Fruit fly (Drosophila melanogaster) whole organism, wandering third instar larva: Measurements from ENCODE around the gene ect.

Experiments
- Abd-B ChIP-seq: fragments of >200 bp; optimal IDR thresholded peaks from 2 replicates; lab custom pipeline; 2017; ENCODE audit warnings: missing biosample characterization, missing genetic modification characterization
- CG32264 ChIP-seq: fragments of 200-800 bp; sonication (Bioruptor generic); optimal IDR thresholded peaks from 2 replicates; lab custom pipeline; 2016; ENCODE audit warnings: missing biosample characterization, missing genetic modification characterization
- CG9705 ChIP-seq: fragments of 200-800 bp; sonication (Bioruptor generic); optimal IDR thresholded peaks from 2 replicates; lab custom pipeline; 2018; ENCODE audit warnings: missing biosample characterization, mild to moderate bottlenecking, missing genetic modification characterization
- CrebA ChIP-seq: fragments of 200-800 bp; sonication (Bioruptor generic); optimal IDR thresholded peaks from 2 replicates; lab custom pipeline; 2016; ENCODE audit warnings: missing biosample characterization, mild to moderate bottlenecking, missing genetic modification characterization, borderline replicate concordance
- Dfd ChIP-seq: fragments of >200 bp; optimal IDR thresholded peaks from 2 replicates; lab custom pipeline; 2017; ENCODE audit warnings: missing biosample characterization, missing genetic modification characterization
- Dif ChIP-seq: fragments of 200-275, 200-300 bp; sonication (Bioruptor generic); optimal IDR thresholded peaks from 2 replicates; lab custom pipeline; 2018; ENCODE audit warnings: missing biosample characterization, missing genetic modification characterization; ENCODE audit not compliant: partially characterized antibody
- GATAd ChIP-seq: sonication (Bioruptor generic); optimal IDR thresholded peaks from 2 replicates; lab custom pipeline; 2016; ENCODE audit warnings: missing biosample characterization, missing genetic modification characterization
- HLH106 ChIP-seq: fragments of 200-800 bp; optimal IDR thresholded peaks from 3 replicates; lab custom pipeline; 2019; ENCODE audit warnings: missing biosample characterization, mild to moderate bottlenecking, missing genetic modification characterization, moderate library complexity
- Hnf4 ChIP-seq: fragments of 200-800 bp; sonication (Bioruptor generic); optimal IDR thresholded peaks from 2 replicates; lab custom pipeline; 2016; ENCODE audit warnings: missing biosample characterization, mild to moderate bottlenecking, missing genetic modification characterization
- Hr78 ChIP-seq: fragments of >200 bp; optimal IDR thresholded peaks from 2 replicates; lab custom pipeline; 2017; ENCODE audit warnings: missing biosample characterization, missing genetic modification characterization
- Hr83 ChIP-seq: fragments of 200-300 bp; sonication (Bioruptor generic); optimal IDR thresholded peaks from 2 replicates; lab custom pipeline; 2016; ENCODE audit warnings: missing biosample characterization, mild to moderate bottlenecking, missing genetic modification characterization, moderate library complexity; ENCODE audit not compliant: poor library complexity, severe bottlenecking
- Jra ChIP-seq: sonication (Bioruptor generic); optimal IDR thresholded peaks from 2 replicates; lab custom pipeline; 2016; ENCODE audit warnings: missing biosample characterization, missing genetic modification characterization
- Mio ChIP-seq: sonication (Bioruptor generic); optimal IDR thresholded peaks from 2 replicates; lab custom pipeline; 2016; ENCODE audit warnings: missing biosample characterization, missing genetic modification characterization
- Myc ChIP-seq: fragments of >200 bp; optimal IDR thresholded peaks from 2 replicates; lab custom pipeline; 2017
- N ChIP-seq: fragments of >200 bp; optimal IDR thresholded peaks from 2 replicates; lab custom pipeline; 2018; ENCODE audit warnings: missing biosample characterization, missing external identifiers, missing genetic modification characterization
- OdsH ChIP-seq: fragments of 200-800 bp; sonication (Bioruptor generic); optimal IDR thresholded peaks from 2 replicates; lab custom pipeline; 2016; ENCODE audit warnings: missing biosample characterization, mild to moderate bottlenecking, missing genetic modification characterization
- Rel ChIP-seq, 2 experiments: fragments of 200-800 bp; sonication (Bioruptor generic) in 1 of 2; optimal IDR thresholded peaks; 2 replicates in 1 of 2; 3 replicates in 1 of 2; lab custom pipeline; 2016 to 2019; ENCODE audit warnings: mild to moderate bottlenecking in 2 of 2, missing biosample characterization in 2 of 2, missing genetic modification characterization in 2 of 2, moderate library complexity in 1 of 2
- Sp1 ChIP-seq: fragments of 200-800 bp; sonication (Bioruptor generic); optimal IDR thresholded peaks from 3 replicates; lab custom pipeline; 2019; ENCODE audit warnings: missing biosample characterization, mild to moderate bottlenecking, missing genetic modification characterization, moderate library complexity
- Vsx2 ChIP-seq: fragments of 200-300, 225-300 bp; sonication (Bioruptor generic); optimal IDR thresholded peaks from 2 replicates; lab custom pipeline; 2018; ENCODE audit warnings: missing biosample characterization, missing genetic modification characterization; ENCODE audit not compliant: partially characterized antibody
- br ChIP-seq: fragments of 200-800 bp; sonication (Bioruptor generic); optimal IDR thresholded peaks from 2 replicates; lab custom pipeline; 2016; ENCODE audit warnings: missing biosample characterization, missing genetic modification characterization
- brk ChIP-seq: fragments of 200-800 bp; sonication (Bioruptor generic); optimal IDR thresholded peaks from 2 replicates; lab custom pipeline; 2016; ENCODE audit warnings: missing biosample characterization, mild to moderate bottlenecking, missing genetic modification characterization
- dl ChIP-seq, 2 experiments: fragments of 175-275, 200-275 bp in 1 of 2; fragments of 200-275 bp in 1 of 2; sonication (Bioruptor generic); optimal IDR thresholded peaks; lab custom pipeline; 2018; ENCODE audit warnings: mild to moderate bottlenecking in 2 of 2, missing biosample characterization in 2 of 2, missing genetic modification characterization in 2 of 2, moderate library complexity in 2 of 2; ENCODE audit not compliant: partially characterized antibody in 2 of 2, insufficient read depth in 1 of 2
- dsf ChIP-seq: sonication (Bioruptor generic); optimal IDR thresholded peaks from 2 replicates; lab custom pipeline; 2016; ENCODE audit warnings: missing biosample characterization, missing genetic modification characterization, borderline replicate concordance
- ey ChIP-seq: fragments of 200-800 bp; sonication (Bioruptor generic); optimal IDR thresholded peaks from 2 replicates; lab custom pipeline; 2016; ENCODE audit warnings: missing biosample characterization, missing genetic modification characterization
- foxo ChIP-seq, 2 experiments: fragments of 200-800 bp; sonication (Bioruptor generic); optimal IDR thresholded peaks; 2 replicates in 1 of 2; 3 replicates in 1 of 2; lab custom pipeline; 2016 to 2017; ENCODE audit warnings: missing biosample characterization in 2 of 2, missing genetic modification characterization in 2 of 2
- fru ChIP-seq: fragments of 200-800 bp; sonication (Bioruptor generic); optimal IDR thresholded peaks from 3 replicates; lab custom pipeline; 2016; ENCODE audit warnings: missing biosample characterization, mild to moderate bottlenecking, missing genetic modification characterization
- h ChIP-seq: fragments of 200-800 bp; sonication (Bioruptor generic); optimal IDR thresholded peaks from 3 replicates; lab custom pipeline; 2016; ENCODE audit warnings: missing biosample characterization, mild to moderate bottlenecking, missing genetic modification characterization
- jim ChIP-seq: fragments of 175-275, 200-325 bp; sonication (Bioruptor generic); optimal IDR thresholded peaks from 2 replicates; lab custom pipeline; 2016; ENCODE audit warnings: missing biosample characterization, mild to moderate bottlenecking, missing genetic modification characterization
- pan ChIP-seq: fragments of >200 bp; optimal IDR thresholded peaks from 2 replicates; lab custom pipeline; 2017
- rgr ChIP-seq: fragments of 200-800 bp; sonication (Bioruptor generic); optimal IDR thresholded peaks from 3 replicates; lab custom pipeline; 2016; ENCODE audit warnings: missing biosample characterization, mild to moderate bottlenecking, missing genetic modification characterization
- sv ChIP-seq: fragments of 200-800 bp; sonication (Bioruptor generic); optimal IDR thresholded peaks from 3 replicates; lab custom pipeline; 2016; ENCODE audit warnings: missing biosample characterization, missing genetic modification characterization
- tai ChIP-seq: sonication (Bioruptor generic); optimal IDR thresholded peaks from 2 replicates; lab custom pipeline; 2016; ENCODE audit warnings: missing biosample characterization, missing genetic modification characterization
- woc ChIP-seq: sonication (Bioruptor generic); optimal IDR thresholded peaks from 2 replicates; lab custom pipeline; 2016; ENCODE audit warnings: missing biosample characterization, mild to moderate bottlenecking, missing genetic modification characterization

The ect gene

dm6 chr3L:10189179-10189578, 12.5 kb downstream of the ect start:
- TF ChIP-seq jim (GFP tag; lab: Kevin White, UChicago): no peak
- TF ChIP-seq Hr78 (GFP tag; lab: Kevin White, UChicago): no peak
- TF ChIP-seq Hr83 (GFP tag; lab: Kevin White, UChicago): no peak
- no peak for TF ChIP-seq dsf (GFP tag; lab: Kevin White, UChicago)

- TF ChIP-seq Jra (GFP tag; lab: Kevin White, UChicago) (no peak), Dfd (GFP tag; lab: Kevin White, UChicago) (no peak), pan (lab: Kevin White, UChicago) (no peak), rgr (GFP tag; lab: Kevin White, UChicago) (no peak), Hr78 (GFP tag; lab: Kevin White, UChicago) (no peak), tai (GFP tag; lab: Kevin White, UChicago) (no peak), Hr83 (GFP tag; lab: Kevin White, UChicago) (no peak), Dif (GFP tag; lab: Kevin White, UChicago) (no peak), ey (no peak), Rel (GFP tag; optimal IDR thresholded peaks at IDR 0.05; lab: Kevin White, UChicago) (no peak), Rel (tag; optimal IDR thresholded peaks at IDR 0.05; lab: Kevin White, UChicago) (no peak), Hnf4 (GFP tag; lab: Kevin White, UChicago) (no peak), dl (GFP tag; optimal IDR thresholded peaks at IDR 0.05; lab: Kevin White, UChicago; ENCODE audit: insufficient read depth in 1 of 2, partially characterized antibody in 2 of 2) (no peak)
- TF ChIP-seq, all 38 proteins: peak for 0
Observed at dm6 chr3L:10186893-10187292, 14.7 kb downstream of the ect start.

- no peak for TF ChIP-seq dsf (GFP tag; lab: Kevin White, UChicago)
- no peak for TF ChIP-seq ey
- no peak for TF ChIP-seq GATAd
- TF ChIP-seq fru (GFP tag; lab: Kevin White, UChicago): no peak
- no peak for TF ChIP-seq woc (GFP tag; lab: Kevin White, UChicago)
- no peak for TF ChIP-seq Rel (GFP tag; optimal IDR thresholded peaks at IDR 0.05; lab: Kevin White, UChicago)
- TF ChIP-seq Rel (tag; optimal IDR thresholded peaks at IDR 0.05; lab: Kevin White, UChicago): no peak
- TF ChIP-seq foxo (GFP tag; optimal IDR thresholded peaks at IDR 0.05; lab: Kevin White, UChicago): no peak
- no peak for TF ChIP-seq Hr78 (GFP tag; lab: Kevin White, UChicago)
- TF ChIP-seq sv: no peak
- no peak for TF ChIP-seq CG9705 (GFP tag; lab: Kevin White, UChicago)
- TF ChIP-seq Dif (GFP tag; lab: Kevin White, UChicago): no peak
- TF ChIP-seq Mio (GFP tag; lab: Kevin White, UChicago): no peak
- TF ChIP-seq br (GFP tag; lab: Kevin White, UChicago): no peak
- no peak for TF ChIP-seq Dfd (GFP tag; lab: Kevin White, UChicago)
- TF ChIP-seq brk (GFP tag; lab: Kevin White, UChicago): no peak
Observed at dm6 chr3L:10185924-10186323, 15.7 kb downstream of the ect start, which contains the start of gene dpr10. Gene dpr10 (minus strand): TSS chr3L:10186108.

dm6 chr3L:10166923-10167322, 34.7 kb downstream of the ect start, which contains the start of gene CG6628:
Gene CG6628 (minus strand): TSS chr3L:10167023.
- TF ChIP-seq sv: no peak
- TF ChIP-seq Dif (GFP tag; lab: Kevin White, UChicago): no peak
- TF ChIP-seq pan (lab: Kevin White, UChicago): no peak
- no peak for TF ChIP-seq rgr (GFP tag; lab: Kevin White, UChicago)
- TF ChIP-seq h (GFP tag; lab: Kevin White, UChicago): no peak
- TF ChIP-seq Jra (GFP tag; lab: Kevin White, UChicago): no peak
- TF ChIP-seq woc (GFP tag; lab: Kevin White, UChicago): no peak
- TF ChIP-seq Sp1 (GFP tag; lab: Kevin White, UChicago): no peak
- TF ChIP-seq dsf (GFP tag; lab: Kevin White, UChicago): no peak
- TF ChIP-seq N (GFP tag; lab: Kevin White, UChicago): no peak
- no peak for TF ChIP-seq Rel (GFP tag; optimal IDR thresholded peaks at IDR 0.05; lab: Kevin White, UChicago)
- TF ChIP-seq Rel (tag; optimal IDR thresholded peaks at IDR 0.05; lab: Kevin White, UChicago): no peak
- no peak for TF ChIP-seq jim (GFP tag; lab: Kevin White, UChicago)
- no peak for TF ChIP-seq Hr83 (GFP tag; lab: Kevin White, UChicago)
- no peak for TF ChIP-seq CG32264 (GFP tag; lab: Kevin White, UChicago)
- TF ChIP-seq ey: no peak
- TF ChIP-seq, all 38 proteins: peak for 0

- TF ChIP-seq brk (GFP tag; lab: Kevin White, UChicago): no peak
- no peak for TF ChIP-seq Hnf4 (GFP tag; lab: Kevin White, UChicago)
- TF ChIP-seq h (GFP tag; lab: Kevin White, UChicago): no peak
- TF ChIP-seq jim (GFP tag; lab: Kevin White, UChicago): no peak
- no peak for TF ChIP-seq OdsH (GFP tag; lab: Kevin White, UChicago)
- TF ChIP-seq fru (GFP tag; lab: Kevin White, UChicago): no peak
- TF ChIP-seq woc (GFP tag; lab: Kevin White, UChicago): no peak
- TF ChIP-seq CrebA: no peak
- TF ChIP-seq Abd-B: no peak
- TF ChIP-seq Mio (GFP tag; lab: Kevin White, UChicago): no peak
- TF ChIP-seq HLH106 (tag; lab: Kevin White, UChicago): no peak
- no peak for TF ChIP-seq N (GFP tag; lab: Kevin White, UChicago)
- TF ChIP-seq GATAd: no peak
- TF ChIP-seq Myc (lab: Kevin White, UChicago): no peak
- no peak for TF ChIP-seq sv
- no peak for TF ChIP-seq Vsx2 (GFP tag; lab: Kevin White, UChicago)
- no peak for TF ChIP-seq Jra (GFP tag; lab: Kevin White, UChicago)
Observed at dm6 chr3L:10156080-10156479, 45.6 kb downstream of the ect start.
